Worm (Caenorhabditis elegans): ENCODE results near the gene ttr-38.

- TF ChIP-seq him-1 (tag; optimal IDR thresholded peaks at IDR 0.05) (no peak), W03F9.2 (tag; optimal IDR thresholded peaks at IDR 0.05) (no peak), dao-5 (tag; optimal IDR thresholded peaks at IDR 0.05) (no peak)
Observed at ce11 chrX:9361136-9361535, 46.8 kb upstream of the ttr-38 start.
